Fruit fly (Drosophila melanogaster) whole organism, embryonic: ENCODE data around the gene Sec10.

ENCODE experiments used
- Abd-B ChIP-seq: fragments of 200-800 bp; sonication (Bioruptor generic); optimal IDR thresholded peaks from 2 replicates; lab custom pipeline; 2018; ENCODE audit warnings: missing biosample characterization, mild to moderate bottlenecking, missing genetic modification characterization, moderate library complexity
- Awh ChIP-seq: fragments of 200-800 bp; sonication (Bioruptor generic); IDR thresholded peaks from 2 replicates; pipeline ENCODE4, ENCODE4 v1.3.6; 2022; ENCODE audit warnings: missing biosample characterization, missing genetic modification characterization
- CG10462 ChIP-seq: fragments of 200-800 bp; sonication (Bioruptor generic); optimal IDR thresholded peaks from 2 replicates; lab custom pipeline; 2016; ENCODE audit warnings: missing biosample characterization, missing genetic modification characterization
- CG11456 ChIP-seq: fragments of 200-800 bp; sonication (Bioruptor generic); IDR thresholded peaks from 3 replicates; pipeline ENCODE4 v1.3.6; 2022; ENCODE audit warnings: missing biosample characterization, missing genetic modification characterization
- CG11504 ChIP-seq: fragments of 200-800 bp; sonication (Bioruptor generic); optimal IDR thresholded peaks from 3 replicates; lab custom pipeline; 2019; ENCODE audit warnings: missing biosample characterization, mild to moderate bottlenecking, missing genetic modification characterization, moderate library complexity
- CG12744 ChIP-seq: fragments of 200-800 bp; sonication (Bioruptor generic); optimal IDR thresholded peaks from 2 replicates; lab custom pipeline; 2016; ENCODE audit warnings: missing biosample characterization, missing genetic modification characterization
- CG13123 ChIP-seq: fragments of 200-800 bp; sonication (Bioruptor generic); optimal IDR thresholded peaks from 2 replicates; lab custom pipeline; 2016; ENCODE audit warnings: missing biosample characterization, missing genetic modification characterization
- CG13287 ChIP-seq: fragments of 200-800 bp; sonication (Bioruptor generic); IDR thresholded peaks from 2 replicates; pipeline ENCODE4 v1.3.6; 2022; ENCODE audit warnings: missing biosample characterization, missing genetic modification characterization; ENCODE audit not compliant: partially characterized antibody
- CG15011 ChIP-seq: fragments of 200-800 bp; sonication (Bioruptor generic); optimal IDR thresholded peaks from 3 replicates; lab custom pipeline; 2018; ENCODE audit warnings: missing biosample characterization, mild to moderate bottlenecking, missing genetic modification characterization
- CG17385 ChIP-seq: fragments of 200-800 bp; sonication (Bioruptor generic); optimal IDR thresholded peaks from 3 replicates; lab custom pipeline; 2018; ENCODE audit warnings: missing biosample characterization, mild to moderate bottlenecking, missing genetic modification characterization
- CG1832 ChIP-seq: fragments of 200-800 bp; sonication (Bioruptor generic); optimal IDR thresholded peaks from 2 replicates; lab custom pipeline; 2017; ENCODE audit warnings: missing biosample characterization, mild to moderate bottlenecking, missing genetic modification characterization, inconsistent platforms
- CG31388 ChIP-seq: fragments of 200-800 bp; sonication (Bioruptor generic); optimal IDR thresholded peaks from 2 replicates; lab custom pipeline; 2016; ENCODE audit warnings: missing biosample characterization, missing genetic modification characterization
- CG33557 ChIP-seq: fragments of 200-800 bp; sonication (Bioruptor generic); optimal IDR thresholded peaks from 2 replicates; lab custom pipeline; 2019; ENCODE audit warnings: missing biosample characterization, mild to moderate bottlenecking, missing genetic modification characterization, moderate library complexity
- CG4424 ChIP-seq: fragments of 200-800 bp; sonication (Bioruptor generic); optimal IDR thresholded peaks from 3 replicates; lab custom pipeline; 2016; ENCODE audit warnings: missing biosample characterization, missing genetic modification characterization
- CG4820 ChIP-seq: fragments of 200-800 bp; sonication (Bioruptor generic); optimal IDR thresholded peaks from 3 replicates; lab custom pipeline; 2016; ENCODE audit warnings: missing biosample characterization, missing genetic modification characterization
- CG6683 ChIP-seq: fragments of 200-800 bp; sonication (Bioruptor generic); optimal IDR thresholded peaks from 2 replicates; lab custom pipeline; 2017; ENCODE audit warnings: missing biosample characterization, mild to moderate bottlenecking, missing genetic modification characterization, missing genetic modification reagents
- CG6689 ChIP-seq: fragments of 200-800 bp; sonication (Bioruptor generic); IDR thresholded peaks from 2 replicates; pipeline ENCODE4 v1.3.6; 2022; ENCODE audit warnings: missing biosample characterization, missing genetic modification characterization
- CG9932 ChIP-seq: fragments of 200-800 bp; sonication (Bioruptor generic); IDR thresholded peaks from 2 replicates; pipeline ENCODE4 v1.3.6; 2022; ENCODE audit warnings: missing biosample characterization, missing genetic modification characterization
- CHES-1-like ChIP-seq: fragments of 200-800 bp; sonication (Bioruptor generic); optimal IDR thresholded peaks from 2 replicates; lab custom pipeline; 2016; ENCODE audit warnings: missing biosample characterization, missing genetic modification characterization
- CTCF ChIP-seq: fragments of 200-800 bp; sonication (Bioruptor generic); optimal IDR thresholded peaks from 2 replicates; lab custom pipeline; 2017; ENCODE audit warnings: missing biosample characterization, mild to moderate bottlenecking, missing genetic modification characterization, moderate library complexity
- D19A ChIP-seq: fragments of 200-800 bp; optimal IDR thresholded peaks from 3 replicates; lab custom pipeline; 2019; ENCODE audit warnings: missing biosample characterization, mild to moderate bottlenecking, missing genetic modification characterization, moderate library complexity
- GATAe ChIP-seq: fragments of 200-800 bp; sonication (Bioruptor generic); conservative IDR thresholded peaks from 2 replicates; pipeline ENCODE4 v1.3.6; 2022; ENCODE audit warnings: missing biosample characterization, missing genetic modification characterization
- HLH3B ChIP-seq: fragments of 200-800 bp; sonication (Bioruptor generic); IDR thresholded peaks from 2 replicates; pipeline ENCODE4 v1.3.6; 2022; ENCODE audit warnings: missing biosample characterization, missing genetic modification characterization
- HmgZ ChIP-seq: fragments of 200-800 bp; sonication (Bioruptor generic); optimal IDR thresholded peaks from 2 replicates; lab custom pipeline; 2018; ENCODE audit warnings: missing biosample characterization, mild to moderate bottlenecking, missing genetic modification characterization
- Nf-YA ChIP-seq: fragments of 200-800 bp; sonication (Bioruptor generic); IDR thresholded peaks from 2 replicates; pipeline ENCODE4 v1.3.6; 2022; ENCODE audit warnings: missing biosample characterization, missing genetic modification characterization
- Oli ChIP-seq: fragments of 200-800 bp; sonication (Bioruptor generic); optimal IDR thresholded peaks from 2 replicates; lab custom pipeline; 2018; ENCODE audit warnings: missing biosample characterization, mild to moderate bottlenecking, missing genetic modification characterization, moderate library complexity
- Side ChIP-seq: fragments of 200-800 bp; sonication (Bioruptor generic); optimal IDR thresholded peaks from 2 replicates; lab custom pipeline; 2016; ENCODE audit warnings: missing biosample characterization, missing genetic modification characterization
- Xbp1 ChIP-seq: fragments of 200-800 bp; sonication (Bioruptor generic); optimal IDR thresholded peaks from 3 replicates; lab custom pipeline; 2016; ENCODE audit warnings: missing biosample characterization, mild to moderate bottlenecking, missing genetic modification characterization
- ase ChIP-seq: fragments of 200-800 bp; sonication (Bioruptor generic); IDR thresholded peaks from 3 replicates; pipeline ENCODE4 v1.3.6; 2022; ENCODE audit warnings: missing biosample characterization, missing genetic modification characterization
- bcd ChIP-seq: fragments of 200-800 bp; sonication (Bioruptor generic); optimal IDR thresholded peaks from 2 replicates; lab custom pipeline; 2017; ENCODE audit warnings: missing biosample characterization, mild to moderate bottlenecking, missing genetic modification characterization
- bigmax ChIP-seq: fragments of 200-800 bp; sonication (Bioruptor generic); optimal IDR thresholded peaks from 2 replicates; lab custom pipeline; 2018; ENCODE audit warnings: missing biosample characterization, mild to moderate bottlenecking, missing genetic modification characterization
- esg ChIP-seq: fragments of 200-800 bp; sonication (Bioruptor generic); conservative IDR thresholded peaks from 2 replicates; pipeline ENCODE4 v1.3.6; 2022; ENCODE audit warnings: missing biosample characterization, missing genetic modification characterization
- exex ChIP-seq: fragments of 200-800 bp; sonication (Bioruptor generic); optimal IDR thresholded peaks from 4 replicates; lab custom pipeline; 2018; ENCODE audit warnings: missing biosample characterization, mild to moderate bottlenecking, missing genetic modification characterization, moderate library complexity
- fu2 ChIP-seq: fragments of 200-800 bp; sonication (Bioruptor generic); optimal IDR thresholded peaks from 2 replicates; lab custom pipeline; 2016; ENCODE audit warnings: missing biosample characterization, missing genetic modification characterization
- gcm ChIP-seq: fragments of 200-800 bp; sonication (Bioruptor generic); optimal IDR thresholded peaks from 2 replicates; lab custom pipeline; 2019; ENCODE audit warnings: missing biosample characterization, mild to moderate bottlenecking, missing genetic modification characterization, moderate library complexity
- gsb-n ChIP-seq: fragments of 200-800 bp; sonication (Bioruptor generic); optimal IDR thresholded peaks from 3 replicates; lab custom pipeline; 2018; ENCODE audit warnings: missing biosample characterization, mild to moderate bottlenecking, missing genetic modification characterization
- insv ChIP-seq, 2 experiments: fragments of 200-800 bp; sonication (Bioruptor generic); optimal IDR thresholded peaks; 3 replicates each; lab custom pipeline; 2016 to 2018; ENCODE audit warnings: missing biosample characterization in 2 of 2, missing genetic modification characterization in 2 of 2
- mam ChIP-seq: fragments of 200-800 bp; sonication (Bioruptor generic); optimal IDR thresholded peaks from 3 replicates; lab custom pipeline; 2016; ENCODE audit warnings: missing biosample characterization, missing genetic modification characterization
- nau ChIP-seq: fragments of 200-800 bp; sonication (Bioruptor generic); optimal IDR thresholded peaks from 3 replicates; lab custom pipeline; 2017; ENCODE audit warnings: missing biosample characterization, mild to moderate bottlenecking, missing genetic modification characterization, missing genetic modification reagents
- org-1 ChIP-seq: fragments of 200-800 bp; sonication (Bioruptor generic); optimal IDR thresholded peaks from 2 replicates; lab custom pipeline; 2017; ENCODE audit warnings: missing biosample characterization, missing genetic modification characterization
- p53 ChIP-seq: fragments of 200-800 bp; sonication (Bioruptor generic); optimal IDR thresholded peaks from 2 replicates; lab custom pipeline; 2016; ENCODE audit warnings: missing biosample characterization, missing genetic modification characterization
- pum ChIP-seq: fragments of 200-800 bp; sonication (Bioruptor generic); optimal IDR thresholded peaks from 2 replicates; lab custom pipeline; 2016; ENCODE audit warnings: missing biosample characterization, missing genetic modification characterization
- row ChIP-seq: fragments of 200-800 bp; sonication (Bioruptor generic); IDR thresholded peaks from 3 replicates; pipeline ENCODE4 v1.3.6; 2022; ENCODE audit warnings: missing biosample characterization, missing genetic modification characterization
- salm ChIP-seq: fragments of 200-800 bp; sonication (Bioruptor generic); optimal IDR thresholded peaks from 2 replicates; lab custom pipeline; 2018; ENCODE audit warnings: missing biosample characterization, mild to moderate bottlenecking, missing genetic modification characterization
- sc ChIP-seq, 3 experiments: fragments of >200 bp in 2 of 3; fragments of 200-800 bp in 1 of 3; sonication (Bioruptor generic) in 1 of 3; optimal IDR thresholded peaks; 2 replicates in 2 of 3; 3 replicates in 1 of 3; lab custom pipeline; 2017; ENCODE audit warnings: mild to moderate bottlenecking in 1 of 3, missing biosample characterization in 1 of 3, missing genetic modification characterization in 1 of 3, missing genetic modification reagents in 1 of 3
- sqz ChIP-seq: fragments of 200-800 bp; sonication (Bioruptor generic); optimal IDR thresholded peaks from 3 replicates; lab custom pipeline; 2018; ENCODE audit warnings: missing biosample characterization, mild to moderate bottlenecking, missing genetic modification characterization
- sug ChIP-seq: fragments of 200-800 bp; optimal IDR thresholded peaks from 2 replicates; lab custom pipeline; 2019; ENCODE audit warnings: missing biosample characterization, mild to moderate bottlenecking, missing genetic modification characterization, moderate library complexity
- ttk ChIP-seq: fragments of 200-800 bp; sonication (Bioruptor generic); IDR thresholded peaks from 2 replicates; pipeline ENCODE4 v2.1.2; 2022; ENCODE audit warnings: missing biosample characterization, missing genetic modification characterization
- yki ChIP-seq: fragments of >200 bp; optimal IDR thresholded peaks from 3 replicates; lab custom pipeline; 2018

The Sec10 gene

dm6 chr3R:24099039-24100026, 35.3 kb upstream of the Sec10 start (continued):
- no peak for TF ChIP-seq CG13287 (GFP tag; lab: Robert Waterston, UW)
- no peak for TF ChIP-seq sc (optimal IDR thresholded peaks at IDR 0.05; lab: Kevin White, UChicago)
- peak; percentile 60 for TF ChIP-seq sc (GFP tag; optimal IDR thresholded peaks at IDR 0.05; lab: Kevin White, UChicago)
- no peak for TF ChIP-seq insv (GFP tag; optimal IDR thresholded peaks at IDR 0.05; lab: Kevin White, UChicago)
- peak; percentile 18 for TF ChIP-seq CG10462 (GFP tag; lab: Kevin White, UChicago)
- peak; percentile 69 for TF ChIP-seq HmgZ
- TF ChIP-seq CG15011 (GFP tag; lab: Kevin White, UChicago): peak; percentile 67
- TF ChIP-seq Xbp1 (GFP tag; lab: Kevin White, UChicago): peak; percentile 79
- peak; percentile 88 for TF ChIP-seq CG11456
- peak; percentile 36 for TF ChIP-seq org-1
- peak; percentile 67 for TF ChIP-seq exex (tag; lab: Kevin White, UChicago)
- TF ChIP-seq Nf-YA: peak; percentile 76
- TF ChIP-seq salm (tag; lab: Kevin White, UChicago): no peak
- TF ChIP-seq p53 (GFP tag; lab: Kevin White, UChicago): peak; percentile 2
- TF ChIP-seq Awh (GFP tag; lab: Robert Waterston, UW): peak; percentile 70; the same call in 1 of the 2 replicates
- peak; percentile 78 for TF ChIP-seq CHES-1-like
- TF ChIP-seq nau (GFP tag; lab: Kevin White, UChicago): peak; percentile 49
- TF ChIP-seq gcm (GFP tag; lab: Kevin White, UChicago): peak; percentile 76
- TF ChIP-seq gsb-n (tag; lab: Kevin White, UChicago): peak; percentile 43
- peak; percentile 82 for TF ChIP-seq Oli (tag; lab: Kevin White, UChicago)
- no peak for TF ChIP-seq CTCF
- TF ChIP-seq GATAe (GFP tag; lab: Robert Waterston, UW): peak; percentile 41
- TF ChIP-seq CG6683 (GFP tag; lab: Kevin White, UChicago): no peak
- TF ChIP-seq bigmax: no peak
- TF ChIP-seq yki (lab: Kevin White, UChicago): no peak
- TF ChIP-seq CG12744 (GFP tag; lab: Kevin White, UChicago): peak; percentile 39
- TF ChIP-seq Abd-B (GFP tag; lab: Kevin White, UChicago): peak; percentile 80
- TF ChIP-seq fu2 (GFP tag; lab: Kevin White, UChicago): peak; percentile 69
- peak; percentile 75 for TF ChIP-seq ase
- peak; percentile 80 for TF ChIP-seq CG6689 (GFP tag; lab: Robert Waterston, UW)
- peak; percentile 89 for TF ChIP-seq mam (GFP tag; lab: Kevin White, UChicago)
- peak; percentile 64 for TF ChIP-seq CG13123 (GFP tag; lab: Kevin White, UChicago)
- peak; percentile 75 for TF ChIP-seq CG4820 (GFP tag; lab: Kevin White, UChicago)
- peak; percentile 55 for TF ChIP-seq sug
- peak; percentile 72 for TF ChIP-seq CG4424 (GFP tag; lab: Kevin White, UChicago)
- peak; percentile 65 for TF ChIP-seq CG17385 (GFP tag; lab: Kevin White, UChicago)
- TF ChIP-seq pum (GFP tag; lab: Kevin White, UChicago): peak; percentile 66
- peak; percentile 79 for TF ChIP-seq CG9932 (GFP tag; lab: Robert Waterston, UW)
- no peak for TF ChIP-seq CG1832
- TF ChIP-seq esg: peak; percentile 77
- peak; percentile 82 for TF ChIP-seq CG11504 (tag; lab: Kevin White, UChicago)
- TF ChIP-seq row (GFP tag; lab: Robert Waterston, UW): peak; percentile 94
- TF ChIP-seq CG31388: peak; percentile 59
- TF ChIP-seq HLH3B: peak; percentile 89
- TF ChIP-seq bcd (GFP tag; lab: Kevin White, UChicago): peak; percentile 71
- TF ChIP-seq CG33557 (GFP tag; lab: Kevin White, UChicago): no peak
- peak; percentile 69 for TF ChIP-seq Side (GFP tag; lab: Kevin White, UChicago)
- peak; percentile 82 for TF ChIP-seq D19A (tag; lab: Kevin White, UChicago)
- TF ChIP-seq ttk (GFP tag; lab: Robert Waterston, UW): peak; percentile 69
- no peak for TF ChIP-seq sqz
